Worm (Caenorhabditis elegans): ENCODE data around the gene C25H3.3.

- TF ChIP-seq elt-1 (tag; optimal IDR thresholded peaks at IDR 0.05; ENCODE audit: borderline replicate concordance, insufficient read depth) (peak; percentile 56), snpc-4 (tag; optimal IDR thresholded peaks at IDR 0.05) (no peak), unc-62 (GFP tag; optimal IDR thresholded peaks at IDR 0.05) (no peak), nhr-12 (tag; optimal IDR thresholded peaks at IDR 0.05) (no peak), elt-3 (tag; optimal IDR thresholded peaks at IDR 0.05) (no peak), nhr-237 (tag; optimal IDR thresholded peaks at IDR 0.05) (no peak), lin-32 (GFP tag; optimal IDR thresholded peaks at IDR 0.05) (no peak), blmp-1 (tag; optimal IDR thresholded peaks at IDR 0.05) (no peak), lsy-2 (tag; optimal IDR thresholded peaks at IDR 0.05) (no peak)
These were observed 10.5 kb downstream of the C25H3.3 start for ce11 chrII:5704479-5704878.
